Worm (Caenorhabditis elegans) whole organism, dauer: ENCODE data around the gene fbxa-60.

Experiments
- unc-62 ChIP-seq: sonication (generic microtip); optimal IDR thresholded peaks from 2 replicates; lab custom pipeline; 2017; ENCODE audit warnings: missing biosample characterization, missing genetic modification reagents, missing genetic modification characterization

fbxa-60 gene

ce11 chrIII:937961-938360, 8.1 kb downstream of the fbxa-60 start, which contains the start of gene fbxa-56:
Gene fbxa-56, minus strand, starts transcription at chrIII:938061.
- no peak for TF ChIP-seq unc-62 (GFP tag; lab: Kevin White, UChicago)

ce11 chrIII:936037-936507, 10.0 kb downstream of the fbxa-60 start, which contains the start of gene fbxa-55:
Gene fbxa-55, minus strand, starts transcription at chrIII:936087.
- no peak for TF ChIP-seq unc-62 (GFP tag; lab: Kevin White, UChicago)

- TF ChIP-seq unc-62 (GFP tag; lab: Kevin White, UChicago) = no peak
Measured at ce11 chrIII:926216-926615, 19.9 kb downstream of the fbxa-60 start, which contains the start of gene pef-1. Gene pef-1, minus strand, starts transcription at chrIII:926316.

ce11 chrIII:919322-919721, 26.8 kb downstream of the fbxa-60 start, which contains the start of gene F23H11.7:
Gene F23H11.7, minus strand, starts transcription at chrIII:919422.
- no peak for TF ChIP-seq unc-62 (GFP tag; lab: Kevin White, UChicago)

- no peak for TF ChIP-seq unc-62 (GFP tag; lab: Kevin White, UChicago)
Measured at ce11 chrIII:916897-917296, 29.2 kb downstream of the fbxa-60 start, which contains the start of gene idpp-13. Gene idpp-13, minus strand, starts transcription at chrIII:916997.

ce11 chrIII:910540-911311, 35.4 kb downstream of the fbxa-60 start, which contains the start of the genes F23H11.5 and bra-2:
Gene F23H11.5, minus strand, starts transcription at chrIII:910590.
Gene bra-2, plus strand, starts transcription at chrIII:911261.
- TF ChIP-seq unc-62 (GFP tag; lab: Kevin White, UChicago) = no peak

ce11 chrIII:909540-909939, 36.6 kb downstream of the fbxa-60 start, which contains the start of gene crls-1:
Gene crls-1, minus strand, starts transcription at chrIII:909902.
- TF ChIP-seq unc-62 (GFP tag; lab: Kevin White, UChicago) = no peak

ce11 chrIII:907990-908389, 38.1 kb downstream of the fbxa-60 start:
- no peak for TF ChIP-seq unc-62 (GFP tag; lab: Kevin White, UChicago)

ce11 chrIII:907311-907710, 38.8 kb downstream of the fbxa-60 start, which contains the start of gene F23H11.4:
Gene F23H11.4, minus strand, starts transcription at chrIII:907539.
- no peak for TF ChIP-seq unc-62 (GFP tag; lab: Kevin White, UChicago)

ce11 chrIII:901600-902250, 44.4 kb downstream of the fbxa-60 start:
- TF ChIP-seq unc-62 (GFP tag; lab: Kevin White, UChicago) = no peak

ce11 chrIII:901148-901547, 45.0 kb downstream of the fbxa-60 start, which contains the start of gene sucl-2:
Gene sucl-2, minus strand, starts transcription at chrIII:901412.
- TF ChIP-seq unc-62 (GFP tag; lab: Kevin White, UChicago) = no peak

- no peak for TF ChIP-seq unc-62 (GFP tag; lab: Kevin White, UChicago)
Measured at ce11 chrIII:900134-900533, 46.0 kb downstream of the fbxa-60 start.

ce11 chrIII:896904-897303, 49.2 kb downstream of the fbxa-60 start:
- no peak for TF ChIP-seq unc-62 (GFP tag; lab: Kevin White, UChicago)

- TF ChIP-seq unc-62 (GFP tag; lab: Kevin White, UChicago) = no peak
Measured at ce11 chrIII:895525-895924, 50.6 kb downstream of the fbxa-60 start, which contains the start of the genes ztf-18 and F23H11.2. Gene ztf-18, minus strand, starts transcription at chrIII:895712. Gene F23H11.2, plus strand, starts transcription at chrIII:895747.
